Fruit fly (Drosophila melanogaster) whole organism, embryonic: ENCODE results near the gene L2HGDH.

Experiments used
- Atf6 ChIP-seq: fragments of 200-800 bp; sonication (Bioruptor generic); IDR thresholded peaks from 2 replicates; pipeline ENCODE4 v1.3.6; 2022; ENCODE audit warnings: missing biosample characterization, missing genetic modification characterization
- Blimp-1 ChIP-seq: fragments of 200-800 bp; sonication (Bioruptor generic); optimal IDR thresholded peaks from 3 replicates; lab custom pipeline; 2018; ENCODE audit warnings: missing biosample characterization, missing genetic modification characterization, mild to moderate bottlenecking, moderate library complexity, missing genetic modification reagents
- CG10366 ChIP-seq: fragments of 200-800 bp; sonication (Bioruptor generic); IDR thresholded peaks from 2 replicates; pipeline ENCODE4 v1.3.6; 2022; ENCODE audit warnings: missing biosample characterization, missing genetic modification characterization
- CG10959 ChIP-seq: fragments of 200-800 bp; sonication (Bioruptor generic); IDR thresholded peaks from 2 replicates; pipeline ENCODE4 v1.3.6; 2022; ENCODE audit warnings: missing biosample characterization, missing genetic modification characterization
- CG11085 ChIP-seq: fragments of 200-800 bp; sonication (Bioruptor generic); IDR thresholded peaks from 2 replicates; pipeline ENCODE4 v1.3.6; 2022; ENCODE audit warnings: missing biosample characterization, missing genetic modification characterization
- CG11723 ChIP-seq: fragments of 200-800 bp; sonication (Bioruptor generic); optimal IDR thresholded peaks from 2 replicates; lab custom pipeline; 2017; ENCODE audit warnings: missing biosample characterization, mild to moderate bottlenecking, missing genetic modification characterization
- CG14667 ChIP-seq: fragments of 200-800 bp; sonication (Bioruptor generic); IDR thresholded peaks from 2 replicates; pipeline ENCODE4 v1.3.6; 2022; ENCODE audit warnings: missing biosample characterization, missing genetic modification characterization
- CG15011 ChIP-seq: fragments of 200-800 bp; sonication (Bioruptor generic); optimal IDR thresholded peaks from 3 replicates; lab custom pipeline; 2018; ENCODE audit warnings: missing biosample characterization, mild to moderate bottlenecking, missing genetic modification characterization
- CG17912 ChIP-seq: fragments of 200-800 bp; sonication (Bioruptor generic); optimal IDR thresholded peaks from 2 replicates; lab custom pipeline; 2018; ENCODE audit warnings: missing biosample characterization, mild to moderate bottlenecking, missing genetic modification characterization
- CG2120 ChIP-seq: fragments of 200-800 bp; sonication (Bioruptor generic); optimal IDR thresholded peaks from 3 replicates; lab custom pipeline; 2016; ENCODE audit warnings: missing biosample characterization, missing genetic modification characterization
- CG30403 ChIP-seq: fragments of 200-800 bp; sonication (Bioruptor generic); optimal IDR thresholded peaks from 3 replicates; lab custom pipeline; 2016; ENCODE audit warnings: missing biosample characterization, missing genetic modification characterization
- CG4328 ChIP-seq: fragments of 200-800 bp; sonication (Bioruptor generic); optimal IDR thresholded peaks from 3 replicates; lab custom pipeline; 2017; ENCODE audit warnings: missing biosample characterization, missing genetic modification reagents, missing genetic modification characterization
- CG43689 ChIP-seq: fragments of 200-800 bp; sonication (Bioruptor generic); IDR thresholded peaks from 2 replicates; pipeline ENCODE4 v1.3.6; 2022; ENCODE audit warnings: missing biosample characterization, missing genetic modification characterization
- CG7556 ChIP-seq: fragments of 200-800 bp; sonication (Bioruptor generic); optimal IDR thresholded peaks from 2 replicates; lab custom pipeline; 2017; ENCODE audit warnings: missing biosample characterization, mild to moderate bottlenecking, missing genetic modification characterization
- CG8924 ChIP-seq: fragments of 200-800 bp; optimal IDR thresholded peaks from 3 replicates; lab custom pipeline; 2019; ENCODE audit warnings: missing biosample characterization, mild to moderate bottlenecking, missing genetic modification characterization, moderate library complexity
- CG9817 ChIP-seq: fragments of 200-800 bp; sonication (Bioruptor generic); optimal IDR thresholded peaks from 2 replicates; lab custom pipeline; 2018; ENCODE audit warnings: missing biosample characterization, mild to moderate bottlenecking, missing genetic modification characterization, moderate library complexity
- CG9876 ChIP-seq: fragments of 200-800 bp; sonication (Bioruptor generic); optimal IDR thresholded peaks from 2 replicates; lab custom pipeline; 2016; ENCODE audit warnings: missing biosample characterization, missing genetic modification characterization
- CG9932 ChIP-seq: fragments of 200-800 bp; sonication (Bioruptor generic); IDR thresholded peaks from 2 replicates; pipeline ENCODE4 v1.3.6; 2022; ENCODE audit warnings: missing biosample characterization, missing genetic modification characterization
- CTCF ChIP-seq: fragments of 200-800 bp; sonication (Bioruptor generic); optimal IDR thresholded peaks from 2 replicates; lab custom pipeline; 2017; ENCODE audit warnings: missing biosample characterization, mild to moderate bottlenecking, missing genetic modification characterization, moderate library complexity
- D19B ChIP-seq: fragments of 200-800 bp; sonication (Bioruptor generic); optimal IDR thresholded peaks from 2 replicates; lab custom pipeline; 2017; ENCODE audit warnings: missing biosample characterization, mild to moderate bottlenecking, missing genetic modification characterization
- HLHmδ ChIP-seq: fragments of 200-800 bp; sonication (Bioruptor generic); optimal IDR thresholded peaks from 2 replicates; lab custom pipeline; 2018; ENCODE audit warnings: missing biosample characterization, mild to moderate bottlenecking, missing genetic modification characterization, moderate library complexity
- HmgD ChIP-seq: fragments of 200-800 bp; sonication (Bioruptor generic); optimal IDR thresholded peaks from 3 replicates; lab custom pipeline; 2016; ENCODE audit warnings: missing biosample characterization, missing genetic modification characterization
- Hmx ChIP-seq: fragments of 200-800 bp; sonication (Bioruptor generic); optimal IDR thresholded peaks from 2 replicates; lab custom pipeline; 2016; ENCODE audit warnings: missing biosample characterization, missing genetic modification characterization
- Kr ChIP-seq: fragments of 200-800 bp; sonication (Bioruptor generic); optimal IDR thresholded peaks from 2 replicates; lab custom pipeline; 2017; ENCODE audit warnings: missing biosample characterization, mild to moderate bottlenecking, missing genetic modification characterization
- Meics ChIP-seq: fragments of 200-800 bp; sonication (Bioruptor generic); optimal IDR thresholded peaks from 2 replicates; lab custom pipeline; 2017; ENCODE audit warnings: missing biosample characterization, mild to moderate bottlenecking, missing genetic modification characterization
- Mes4 ChIP-seq: fragments of 200-800 bp; sonication (Bioruptor generic); optimal IDR thresholded peaks from 2 replicates; lab custom pipeline; 2016; ENCODE audit warnings: missing biosample characterization, missing genetic modification characterization
- Optix ChIP-seq: fragments of 200-800 bp; sonication (Bioruptor generic); IDR thresholded peaks from 3 replicates; pipeline ENCODE4 v1.3.6; 2022; ENCODE audit warnings: missing biosample characterization, missing genetic modification characterization
- Sox102F ChIP-seq: fragments of 200-800 bp; sonication (Bioruptor generic); optimal IDR thresholded peaks from 2 replicates; lab custom pipeline; 2018; ENCODE audit warnings: missing biosample characterization, mild to moderate bottlenecking, missing genetic modification characterization, moderate library complexity
- Ssrp ChIP-seq: fragments of 200-800 bp; sonication (Bioruptor generic); optimal IDR thresholded peaks from 2 replicates; lab custom pipeline; 2018; ENCODE audit warnings: missing biosample characterization, mild to moderate bottlenecking, missing genetic modification characterization, moderate library complexity
- ato ChIP-seq: fragments of 200-800 bp; sonication (Bioruptor generic); IDR thresholded peaks from 2 replicates; pipeline ENCODE4 v1.3.6; 2022; ENCODE audit warnings: missing biosample characterization, missing genetic modification characterization; ENCODE audit not compliant: partially characterized antibody
- az2 ChIP-seq: fragments of 200-800 bp; sonication (Bioruptor generic); optimal IDR thresholded peaks from 3 replicates; lab custom pipeline; 2016; ENCODE audit warnings: missing biosample characterization, missing genetic modification characterization
- bsh ChIP-seq, 2 experiments: fragments of 200-800 bp; sonication (Bioruptor generic); optimal IDR thresholded peaks; 2 replicates each; lab custom pipeline; 2017 to 2018; ENCODE audit warnings: mild to moderate bottlenecking in 2 of 2, missing biosample characterization in 2 of 2, missing genetic modification characterization in 2 of 2, moderate library complexity in 1 of 2
- eve ChIP-seq, 2 experiments: fragments of >200 bp; optimal IDR thresholded peaks; 2 replicates each; lab custom pipeline; 2017; ENCODE audit warnings: missing biosample characterization in 2 of 2, missing genetic modification characterization in 2 of 2
- gem ChIP-seq: fragments of 200-800 bp; sonication (Bioruptor generic); optimal IDR thresholded peaks from 2 replicates; lab custom pipeline; 2019; ENCODE audit warnings: missing biosample characterization, mild to moderate bottlenecking, missing genetic modification characterization, moderate library complexity
- grau ChIP-seq: fragments of 200-800 bp; optimal IDR thresholded peaks from 3 replicates; lab custom pipeline; 2019; ENCODE audit warnings: missing biosample characterization, mild to moderate bottlenecking, missing genetic modification characterization, moderate library complexity
- gt ChIP-seq: fragments of 200-800 bp; sonication (Bioruptor generic); IDR thresholded peaks from 2 replicates; pipeline ENCODE4 v1.3.6; 2022; ENCODE audit warnings: missing biosample characterization, missing genetic modification characterization
- lola ChIP-seq, 3 experiments: fragments of >200 bp in 2 of 3; fragments of 200-800 bp in 1 of 3; sonication (Bioruptor generic) in 1 of 3; optimal IDR thresholded peaks; 2 replicates each; lab custom pipeline; 2017 to 2019; ENCODE audit warnings: missing biosample characterization in 3 of 3, missing genetic modification characterization in 3 of 3, mild to moderate bottlenecking in 1 of 3, moderate library complexity in 1 of 3
- lov ChIP-seq, 2 experiments: fragments of 200-800 bp in 1 of 2; fragments of >200 bp in 1 of 2; sonication (Bioruptor generic) in 1 of 2; IDR thresholded peaks in 1 of 2; optimal IDR thresholded peaks in 1 of 2; 2 replicates in 1 of 2; 3 replicates in 1 of 2; pipeline versions ENCODE4 v1.3.6 to Lab custom; 2017 to 2022; ENCODE audit warnings: missing biosample characterization in 1 of 2, missing genetic modification characterization in 1 of 2
- nmo ChIP-seq: fragments of 200-800 bp; sonication (Bioruptor generic); optimal IDR thresholded peaks from 2 replicates; lab custom pipeline; 2018; ENCODE audit warnings: missing biosample characterization, mild to moderate bottlenecking, missing genetic modification characterization, moderate library complexity
- onecut ChIP-seq: fragments of 200-800 bp; sonication (Bioruptor generic); IDR thresholded peaks from 2 replicates; pipeline ENCODE4 v1.3.6; 2022; ENCODE audit warnings: missing biosample characterization, missing genetic modification characterization
- phol ChIP-seq: fragments of 200-800 bp; sonication (Bioruptor generic); optimal IDR thresholded peaks from 3 replicates; lab custom pipeline; 2018; ENCODE audit warnings: missing biosample characterization, mild to moderate bottlenecking, missing genetic modification characterization, moderate library complexity
- psq ChIP-seq: fragments of 200-800 bp; sonication (Bioruptor generic); optimal IDR thresholded peaks from 2 replicates; lab custom pipeline; 2017; ENCODE audit warnings: missing biosample characterization, missing genetic modification characterization
- sc ChIP-seq, 3 experiments: fragments of >200 bp in 2 of 3; fragments of 200-800 bp in 1 of 3; sonication (Bioruptor generic) in 1 of 3; optimal IDR thresholded peaks; 2 replicates in 2 of 3; 3 replicates in 1 of 3; lab custom pipeline; 2017; ENCODE audit warnings: mild to moderate bottlenecking in 1 of 3, missing biosample characterization in 1 of 3, missing genetic modification characterization in 1 of 3, missing genetic modification reagents in 1 of 3
- slbo ChIP-seq: fragments of 200-800 bp; sonication (Bioruptor generic); IDR thresholded peaks from 2 replicates; pipeline ENCODE4 v1.3.6; 2022; ENCODE audit warnings: missing biosample characterization, missing genetic modification characterization
- slp2 ChIP-seq: fragments of 200-800 bp; sonication (Bioruptor generic); optimal IDR thresholded peaks from 2 replicates; lab custom pipeline; 2016; ENCODE audit warnings: missing biosample characterization, missing genetic modification characterization
- stc ChIP-seq: fragments of 200-800 bp; sonication (Bioruptor generic); IDR thresholded peaks from 2 replicates; pipeline ENCODE4 v1.3.6; 2022; ENCODE audit warnings: missing biosample characterization, missing genetic modification characterization
- tgo ChIP-seq: fragments of 200-800 bp; sonication (Bioruptor generic); IDR thresholded peaks from 3 replicates; pipeline ENCODE4 v1.3.6; 2022; ENCODE audit warnings: missing biosample characterization, missing genetic modification characterization
- zen2 ChIP-seq: fragments of 200-800 bp; sonication (Bioruptor generic); IDR thresholded peaks from 3 replicates; pipeline ENCODE4 v1.3.6; 2022; ENCODE audit warnings: missing biosample characterization, missing genetic modification characterization; ENCODE audit not compliant: partially characterized antibody

The L2HGDH gene

DNA sequence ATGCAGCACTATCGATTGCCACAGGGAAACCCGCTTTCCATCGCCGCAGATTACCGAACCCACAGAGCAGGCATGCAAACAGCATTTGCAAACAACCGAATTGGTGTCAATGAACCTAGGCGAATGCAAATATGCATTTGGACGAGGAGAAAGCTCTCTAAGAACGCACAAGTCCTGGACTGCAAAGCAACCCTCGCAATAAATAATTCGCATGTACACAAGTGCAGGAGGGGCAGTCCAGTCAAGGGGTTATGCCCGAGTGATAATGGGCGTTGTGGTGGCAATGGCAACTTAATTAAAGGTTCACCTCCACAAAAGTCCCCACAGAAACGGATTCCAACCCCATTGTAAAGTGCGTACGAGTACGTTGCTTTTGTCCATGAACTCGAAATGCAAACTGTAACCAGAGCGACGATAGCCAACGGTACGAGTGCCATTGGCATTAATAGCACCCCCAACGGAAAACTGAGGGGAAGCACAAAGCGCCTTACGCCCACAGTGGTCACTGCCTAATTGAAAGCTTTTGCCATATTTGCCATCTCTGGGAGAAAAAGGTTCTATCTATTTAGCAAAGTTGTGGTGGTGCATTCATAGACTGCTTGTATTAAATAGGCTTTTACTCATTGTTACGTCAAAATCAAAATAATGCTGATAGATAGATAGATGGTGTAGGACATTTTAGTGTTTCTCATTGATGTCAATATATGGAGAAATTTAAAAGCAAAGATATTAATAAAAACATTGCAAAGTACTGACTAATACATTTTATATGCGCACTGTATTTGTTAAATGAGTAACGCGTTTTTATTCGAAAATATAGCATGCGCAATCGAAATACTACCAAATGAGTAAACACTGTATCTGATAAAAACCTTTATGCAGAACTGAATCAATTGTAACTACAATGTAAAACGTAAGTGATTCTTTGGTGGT is 8.8 kb upstream of the L2HGDH start (continued):
- peak in 1 of 2 experiments; percentile 43 for TF ChIP-seq eve (GFP tag; optimal IDR thresholded peaks at IDR 0.05; lab: Kevin White, UChicago)
- peak; percentile 1 for TF ChIP-seq CG8924
- TF ChIP-seq CG9817 (tag; lab: Kevin White, UChicago), result no peak
- peak; percentile 84 for TF ChIP-seq grau
- no peak for TF ChIP-seq CG4328 (GFP tag; lab: Kevin White, UChicago)
- peak; percentile 3 for TF ChIP-seq Sox102F
- TF ChIP-seq CG2120 (GFP tag; lab: Kevin White, UChicago), result peak; percentile 0
- no peak for TF ChIP-seq CG10959
- peak; percentile 4 for TF ChIP-seq CG30403 (GFP tag; lab: Kevin White, UChicago)
- 0 out of 3 replicates have a peak, but pooled peaks have one; percentile 19 for TF ChIP-seq Optix (GFP tag; lab: Robert Waterston, UW)
- TF ChIP-seq lola (GFP tag; optimal IDR thresholded peaks at IDR 0.05; lab: Kevin White, UChicago), result peak in 1 of 3 experiments; percentile 3
- TF ChIP-seq tgo (GFP tag; lab: Robert Waterston, UW), result no peak
- TF ChIP-seq CTCF (GFP tag; lab: Kevin White, UChicago), result no peak
- peak; percentile 5 for TF ChIP-seq Kr
- TF ChIP-seq CG10366 (GFP tag; lab: Robert Waterston, UW), result no peak
- peak; percentile 16 for TF ChIP-seq nmo (GFP tag; lab: Kevin White, UChicago)
- TF ChIP-seq Atf6 (GFP tag; lab: Robert Waterston, UW), result no peak
- TF ChIP-seq Hmx (GFP tag; lab: Kevin White, UChicago), result no peak
- no peak for TF ChIP-seq CG11723 (GFP tag; lab: Kevin White, UChicago)
- TF ChIP-seq slp2 (GFP tag; lab: Kevin White, UChicago), result no peak
- TF ChIP-seq bsh (GFP tag; optimal IDR thresholded peaks at IDR 0.05; lab: Kevin White, UChicago), result peak in 1 of 2 experiments; percentile 15
- TF ChIP-seq phol, result peak; percentile 17
- TF ChIP-seq slbo (GFP tag; lab: Robert Waterston, UW), result peak; percentile 34; the same call in 1 of the 2 replicates
- no peak for TF ChIP-seq ato (GFP tag; lab: Robert Waterston, UW)
- TF ChIP-seq HmgD (GFP tag; lab: Kevin White, UChicago), result no peak
- TF ChIP-seq gem (tag; lab: Kevin White, UChicago), result peak; percentile 41
- TF ChIP-seq Mes4 (GFP tag; lab: Kevin White, UChicago), result no peak
- TF ChIP-seq HLHmδ (GFP tag; lab: Kevin White, UChicago), result no peak
- peak; percentile 33 for TF ChIP-seq CG7556 (GFP tag; lab: Kevin White, UChicago)
- TF ChIP-seq gt (GFP tag; lab: Robert Waterston, UW), result no peak
- no peak for TF ChIP-seq sc (optimal IDR thresholded peaks at IDR 0.05; lab: Kevin White, UChicago)
- TF ChIP-seq sc (GFP tag; optimal IDR thresholded peaks at IDR 0.05; lab: Kevin White, UChicago), result no peak
- no peak for TF ChIP-seq CG17912
- TF ChIP-seq D19B (GFP tag; lab: Kevin White, UChicago), result no peak
- peak; percentile 28 for TF ChIP-seq Meics (GFP tag; lab: Kevin White, UChicago)
- TF ChIP-seq zen2 (GFP tag; lab: Robert Waterston, UW), result no peak
- no peak for TF ChIP-seq CG43689 (GFP tag; lab: Robert Waterston, UW)
- TF ChIP-seq az2, result peak; percentile 16
- no peak for TF ChIP-seq CG14667
- TF ChIP-seq stc (GFP tag; lab: Robert Waterston, UW), result no peak
- no peak for TF ChIP-seq lov (optimal IDR thresholded peaks at IDR 0.05; lab: Kevin White, UChicago)
- TF ChIP-seq lov (GFP tag; IDR thresholded peaks at IDR 0.05; lab: Robert Waterston, UW), result no peak
- no peak for TF ChIP-seq CG9876 (GFP tag; lab: Kevin White, UChicago)
- TF ChIP-seq CG15011 (GFP tag; lab: Kevin White, UChicago), result no peak
- no peak for TF ChIP-seq CG11085 (GFP tag; lab: Robert Waterston, UW)
- TF ChIP-seq Blimp-1 (GFP tag; lab: Kevin White, UChicago), result no peak
- no peak for TF ChIP-seq psq (GFP tag; lab: Kevin White, UChicago)
- no peak for TF ChIP-seq Ssrp (tag; lab: Kevin White, UChicago)
- TF ChIP-seq onecut, result no peak
- TF ChIP-seq CG9932 (GFP tag; lab: Robert Waterston, UW), result no peak
